ENCODE assay signal across 5 fruit fly cellular contexts in genomic region chr2L:19058916-19059315, dm6.
A peak's percentile ranks its signal among the peaks of the same experiment; 100 is the strongest.
TF ChIP-seq lines count a peak whose summit lies in the region.

Gene Phlpp (plus strand): TSS chr2L:19059129.

- TF ChIP-seq CTCF in whole organism, embryonic (GFP tag; optimal IDR thresholded peaks at IDR 0.05; lab: Kevin White, UChicago): no peak

TF ChIP-seq in whole organism, adult, 20 proteins besides CTCF, POLR2A, EP300 and RAD21:
- peak; percentile 42 for TF ChIP-seq bab1 (GFP tag; optimal IDR thresholded peaks at IDR 0.05; lab: Kevin White, UChicago)
- no peak for TF ChIP-seq CG11617 (GFP tag; optimal IDR thresholded peaks at IDR 0.05; lab: Kevin White, UChicago)

TF ChIP-seq in whole organism, embryonic, 481 proteins besides CTCF, POLR2A, EP300 and RAD21 (continues in another document):
- TF ChIP-seq gt (GFP tag; IDR thresholded peaks at IDR 0.05; lab: Robert Waterston, UW) (no peak), CG7556 (GFP tag; optimal IDR thresholded peaks at IDR 0.05; lab: Kevin White, UChicago) (peak; percentile 25), luna (GFP tag; optimal IDR thresholded peaks at IDR 0.05; lab: Kevin White, UChicago) (no peak), crc (GFP tag; optimal IDR thresholded peaks at IDR 0.05; lab: Kevin White, UChicago) (no peak), CG4617 (GFP tag; optimal IDR thresholded peaks at IDR 0.05; lab: Kevin White, UChicago; ENCODE audit: borderline replicate concordance) (no peak), CG30403 (GFP tag; optimal IDR thresholded peaks at IDR 0.05; lab: Kevin White, UChicago) (peak; percentile 57), vvl (GFP tag; IDR thresholded peaks at IDR 0.05; lab: Robert Waterston, UW) (peak; percentile 76; the same call in 1 of the 2 replicates), TFAM (GFP tag; optimal IDR thresholded peaks at IDR 0.05; lab: Kevin White, UChicago) (no peak), E2f1 (GFP tag; IDR thresholded peaks at IDR 0.05; lab: Robert Waterston, UW) (peak; percentile 65), Meics (GFP tag; optimal IDR thresholded peaks at IDR 0.05; lab: Kevin White, UChicago) (no peak), hbn (GFP tag; IDR thresholded peaks at IDR 0.05; lab: Robert Waterston, UW; ENCODE audit: partially characterized antibody) (no peak), ind (GFP tag; optimal IDR thresholded peaks at IDR 0.05; lab: Kevin White, UChicago) (peak; percentile 57), CG2875 (GFP tag; optimal IDR thresholded peaks at IDR 0.05; lab: Kevin White, UChicago) (peak; percentile 23), CG1024 (GFP tag; IDR thresholded peaks at IDR 0.05; lab: Robert Waterston, UW) (peak; percentile 69; the same call in 1 of the 2 replicates), caup (GFP tag; optimal IDR thresholded peaks at IDR 0.05; lab: Kevin White, UChicago; ENCODE audit: severe bottlenecking) (no peak), pfk (GFP tag; optimal IDR thresholded peaks at IDR 0.05; lab: Kevin White, UChicago) (no peak), CG2199 (GFP tag; IDR thresholded peaks at IDR 0.05; lab: Robert Waterston, UW) (no peak), CG13894 (tag; optimal IDR thresholded peaks at IDR 0.05; lab: Kevin White, UChicago) (no peak), gem (tag; optimal IDR thresholded peaks at IDR 0.05; lab: Kevin White, UChicago) (no peak), BtbVII (GFP tag; optimal IDR thresholded peaks at IDR 0.05; lab: Kevin White, UChicago) (no peak), vfl (GFP tag; optimal IDR thresholded peaks at IDR 0.05; lab: Kevin White, UChicago) (no peak), NC2α (GFP tag; optimal IDR thresholded peaks at IDR 0.05; lab: Kevin White, UChicago) (peak; percentile 24)

TF ChIP-seq in whole organism, prepupa, 60 proteins besides CTCF, POLR2A, EP300 and RAD21 (continues in another document):
- no peak for TF ChIP-seq fkh (GFP tag; optimal IDR thresholded peaks at IDR 0.05; lab: Kevin White, UChicago)
- TF ChIP-seq CG1621 (tag; optimal IDR thresholded peaks at IDR 0.05; lab: Kevin White, UChicago): peak; percentile 16
- TF ChIP-seq fd85E (GFP tag; optimal IDR thresholded peaks at IDR 0.05; lab: Kevin White, UChicago): no peak
- no peak for TF ChIP-seq achi (GFP tag; optimal IDR thresholded peaks at IDR 0.05; lab: Kevin White, UChicago)
- TF ChIP-seq vri (GFP tag; optimal IDR thresholded peaks at IDR 0.05; lab: Kevin White, UChicago): no peak
- no peak for TF ChIP-seq CG34406 (GFP tag; optimal IDR thresholded peaks at IDR 0.05; lab: Kevin White, UChicago)
- no peak for TF ChIP-seq Smox (GFP tag; optimal IDR thresholded peaks at IDR 0.05; lab: Kevin White, UChicago)
- TF ChIP-seq Ets21C (GFP tag; optimal IDR thresholded peaks at IDR 0.05; lab: Kevin White, UChicago): no peak
- TF ChIP-seq net (GFP tag; optimal IDR thresholded peaks at IDR 0.05; lab: Kevin White, UChicago): no peak
- TF ChIP-seq CG11762 (GFP tag; optimal IDR thresholded peaks at IDR 0.05; lab: Kevin White, UChicago; ENCODE audit: insufficient read depth): no peak
- TF ChIP-seq Hr4 (GFP tag; optimal IDR thresholded peaks at IDR 0.05; lab: Kevin White, UChicago): peak; percentile 72
- no peak for TF ChIP-seq CG11294 (GFP tag; IDR thresholded peaks at IDR 0.05; lab: Robert Waterston, UW)
- no peak for TF ChIP-seq Hr38 (GFP tag; optimal IDR thresholded peaks at IDR 0.05; lab: Kevin White, UChicago)
- peak; percentile 21 for TF ChIP-seq CG3032 (tag; optimal IDR thresholded peaks at IDR 0.05; lab: Kevin White, UChicago)
- no peak for TF ChIP-seq spab (GFP tag; optimal IDR thresholded peaks at IDR 0.05; lab: Kevin White, UChicago)
- TF ChIP-seq Eip93F (GFP tag; optimal IDR thresholded peaks at IDR 0.05; lab: Kevin White, UChicago): no peak
- TF ChIP-seq cyc (GFP tag; optimal IDR thresholded peaks at IDR 0.05; lab: Kevin White, UChicago): no peak
- no peak; the same call in 2 of the 3 replicates for TF ChIP-seq CG8119 (GFP tag; IDR thresholded peaks at IDR 0.05; lab: Robert Waterston, UW)
- no peak for TF ChIP-seq CG6792 (GFP tag; optimal IDR thresholded peaks at IDR 0.05; lab: Kevin White, UChicago)
- TF ChIP-seq Gug (GFP tag; IDR thresholded peaks at IDR 0.05; lab: Robert Waterston, UW): no peak
- no peak for TF ChIP-seq Ets96B (tag; optimal IDR thresholded peaks at IDR 0.05; lab: Kevin White, UChicago)
- no peak for TF ChIP-seq acj6 (GFP tag; optimal IDR thresholded peaks at IDR 0.05; lab: Kevin White, UChicago)
- TF ChIP-seq CG6163 (GFP tag; IDR thresholded peaks at IDR 0.05; lab: Robert Waterston, UW): peak; percentile 71
- TF ChIP-seq salr (GFP tag; optimal IDR thresholded peaks at IDR 0.05; lab: Kevin White, UChicago): no peak

TF ChIP-seq in whole organism, pupa, 21 proteins besides CTCF, POLR2A, EP300 and RAD21:
- TF ChIP-seq fd96Ca (GFP tag; IDR thresholded peaks at IDR 0.05; lab: Robert Waterston, UW) (0 out of 3 replicates have a peak, but pooled peaks have one; percentile 5), Ets98B (GFP tag; IDR thresholded peaks at IDR 0.05; lab: Robert Waterston, UW) (peak; percentile 69), rn (GFP tag; IDR thresholded peaks at IDR 0.05; lab: Robert Waterston, UW) (no peak), CG9948 (tag; optimal IDR thresholded peaks at IDR 0.05; lab: Kevin White, UChicago) (peak; percentile 40), Snoo (tag; optimal IDR thresholded peaks at IDR 0.05; lab: Kevin White, UChicago) (no peak), CG10348 (GFP tag; IDR thresholded peaks at IDR 0.05; lab: Robert Waterston, UW) (no peak), CG12605 (GFP tag; IDR thresholded peaks at IDR 0.05; lab: Robert Waterston, UW) (no peak), CG17806 (tag; optimal IDR thresholded peaks at IDR 0.05; lab: Kevin White, UChicago) (peak; percentile 50), CG8301 (tag; optimal IDR thresholded peaks at IDR 0.05; lab: Kevin White, UChicago) (no peak), CG13204 (GFP tag; optimal IDR thresholded peaks at IDR 0.05; lab: Kevin White, UChicago) (no peak), CG8159 (tag; optimal IDR thresholded peaks at IDR 0.05; lab: Kevin White, UChicago) (peak; percentile 53), D1 (tag; optimal IDR thresholded peaks at IDR 0.05; lab: Kevin White, UChicago) (no peak), CG32121 (GFP tag; IDR thresholded peaks at IDR 0.05; lab: Robert Waterston, UW) (peak; percentile 69), CG14655 (GFP tag; optimal IDR thresholded peaks at IDR 0.05; lab: Kevin White, UChicago) (no peak), CG34367 (tag; optimal IDR thresholded peaks at IDR 0.05; lab: Kevin White, UChicago) (peak; percentile 1), CG4496 (GFP tag; IDR thresholded peaks at IDR 0.05; lab: Robert Waterston, UW) (peak; percentile 38; the same call in 1 of the 3 replicates)

TF ChIP-seq in whole organism, wandering third instar larva, 38 proteins besides CTCF, POLR2A, EP300 and RAD21:
- TF ChIP-seq Hnf4 (GFP tag; optimal IDR thresholded peaks at IDR 0.05; lab: Kevin White, UChicago) (no peak), Hr78 (GFP tag; optimal IDR thresholded peaks at IDR 0.05; lab: Kevin White, UChicago) (no peak), N (GFP tag; optimal IDR thresholded peaks at IDR 0.05; lab: Kevin White, UChicago) (no peak), ey (GFP tag; optimal IDR thresholded peaks at IDR 0.05; lab: Kevin White, UChicago) (peak; percentile 17)
